Worm (Caenorhabditis elegans): ENCODE results near the gene Y62E10A.6.

Y62E10A.6 gene

DNA sequence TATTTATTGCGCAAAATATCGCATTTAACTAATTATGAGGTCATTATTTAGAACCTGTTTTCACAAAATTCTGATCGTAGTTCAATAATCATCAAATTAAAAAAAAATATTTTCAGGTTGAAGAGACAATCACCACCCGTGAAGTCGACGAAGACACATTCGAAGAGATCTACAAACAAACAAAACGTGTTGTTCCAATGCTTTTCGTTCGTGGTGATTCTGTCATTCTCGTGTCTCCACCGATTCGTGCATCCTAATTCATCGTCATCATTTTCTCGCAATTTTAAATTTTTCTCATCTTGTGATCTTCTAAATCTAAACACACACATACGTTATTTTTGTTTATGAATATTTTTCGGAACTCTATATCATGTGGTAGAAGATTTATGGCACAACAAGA is 17.0 kb downstream of the Y62E10A.6 start:
- TF ChIP-seq cog-1 (tag; optimal IDR thresholded peaks at IDR 0.05) (no peak), ztf-23 (GFP tag; IDR thresholded peaks at IDR 0.05) (no peak), ztf-29 (GFP tag; IDR thresholded peaks at IDR 0.05) (no peak), ref-1 (GFP tag; conservative IDR thresholded peaks at IDR 0.05) (no peak), T22C8.4 (GFP tag; IDR thresholded peaks at IDR 0.05) (no peak), flt-1 (GFP tag; IDR thresholded peaks at IDR 0.05) (no peak), med-1 (GFP tag; optimal IDR thresholded peaks at IDR 0.05; ENCODE audit: insufficient read depth) (no peak), klf-2 (GFP tag; conservative IDR thresholded peaks at IDR 0.05) (no peak), tab-1 (GFP tag; IDR thresholded peaks at IDR 0.05) (no peak)

- TF ChIP-seq ztf-29 (GFP tag; IDR thresholded peaks at IDR 0.05) (no peak), ref-1 (GFP tag; conservative IDR thresholded peaks at IDR 0.05) (no peak), flt-1 (GFP tag; IDR thresholded peaks at IDR 0.05) (no peak), tab-1 (GFP tag; IDR thresholded peaks at IDR 0.05) (no peak), med-1 (GFP tag; optimal IDR thresholded peaks at IDR 0.05; ENCODE audit: insufficient read depth) (no peak)
These were observed 17.4 kb downstream of the Y62E10A.6 start for ce11 chrIV:13389237-13389636.

DNA sequence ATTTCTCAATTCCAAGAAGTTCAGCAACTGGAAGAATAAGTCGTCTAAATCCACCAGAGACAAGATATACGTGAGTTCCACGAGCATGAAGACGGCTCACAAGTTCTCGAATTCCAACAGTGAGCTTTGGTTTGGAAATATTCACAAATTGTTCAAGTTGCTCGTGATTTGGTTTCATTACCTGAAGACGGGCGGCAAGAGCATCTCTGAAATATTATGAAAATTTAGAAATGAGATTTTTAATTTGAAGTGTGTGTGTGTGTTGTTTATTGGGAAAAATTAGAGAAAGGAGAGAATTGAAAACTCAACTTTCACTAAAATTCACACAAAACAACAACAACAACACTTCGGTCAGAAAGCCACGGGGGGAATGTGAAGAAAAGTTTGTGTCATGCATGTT is 19.0 kb downstream of the Y62E10A.6 start:
- no peak for TF ChIP-seq ztf-23 (GFP tag; IDR thresholded peaks at IDR 0.05)
- TF ChIP-seq flt-1 (GFP tag; IDR thresholded peaks at IDR 0.05) = no peak
- no peak for TF ChIP-seq cog-1 (tag; optimal IDR thresholded peaks at IDR 0.05)
- TF ChIP-seq klf-2 (GFP tag; conservative IDR thresholded peaks at IDR 0.05) = no peak
- TF ChIP-seq ref-1 (GFP tag; conservative IDR thresholded peaks at IDR 0.05) = no peak
- TF ChIP-seq med-1 (GFP tag; optimal IDR thresholded peaks at IDR 0.05; ENCODE audit: insufficient read depth) = no peak
- no peak for TF ChIP-seq tab-1 (GFP tag; IDR thresholded peaks at IDR 0.05)
- TF ChIP-seq ztf-29 (GFP tag; IDR thresholded peaks at IDR 0.05) = no peak
- TF ChIP-seq T22C8.4 (GFP tag; IDR thresholded peaks at IDR 0.05) = no peak

DNA sequence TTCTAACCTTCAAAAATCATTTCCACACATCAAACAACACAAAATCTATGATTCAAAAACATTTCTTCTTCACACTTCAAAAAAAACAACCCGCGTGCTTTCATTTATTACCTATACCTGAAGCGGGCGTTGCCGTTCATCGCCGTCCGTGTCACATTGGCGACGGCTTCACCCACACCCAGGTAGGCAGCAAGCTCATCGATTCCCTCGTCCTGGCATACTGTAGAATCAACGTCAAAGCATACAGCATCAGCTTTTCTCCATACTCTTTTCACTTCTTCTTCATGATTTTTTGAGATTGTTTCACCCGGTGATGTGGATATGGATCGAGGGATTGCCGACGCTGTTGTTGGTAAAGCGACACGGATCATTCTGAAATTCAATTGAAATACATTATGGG is 20.4 kb downstream of the Y62E10A.6 start:
- no peak for TF ChIP-seq ztf-29 (GFP tag; IDR thresholded peaks at IDR 0.05)
- TF ChIP-seq flt-1 (GFP tag; IDR thresholded peaks at IDR 0.05) = no peak
- TF ChIP-seq tab-1 (GFP tag; IDR thresholded peaks at IDR 0.05) = no peak
- TF ChIP-seq T22C8.4 (GFP tag; IDR thresholded peaks at IDR 0.05) = no peak
- no peak for TF ChIP-seq ref-1 (GFP tag; conservative IDR thresholded peaks at IDR 0.05)
- TF ChIP-seq ztf-23 (GFP tag; IDR thresholded peaks at IDR 0.05) = no peak
- no peak for TF ChIP-seq klf-2 (GFP tag; conservative IDR thresholded peaks at IDR 0.05)
- TF ChIP-seq cog-1 (tag; optimal IDR thresholded peaks at IDR 0.05) = no peak
- no peak for TF ChIP-seq med-1 (GFP tag; optimal IDR thresholded peaks at IDR 0.05; ENCODE audit: insufficient read depth)

DNA sequence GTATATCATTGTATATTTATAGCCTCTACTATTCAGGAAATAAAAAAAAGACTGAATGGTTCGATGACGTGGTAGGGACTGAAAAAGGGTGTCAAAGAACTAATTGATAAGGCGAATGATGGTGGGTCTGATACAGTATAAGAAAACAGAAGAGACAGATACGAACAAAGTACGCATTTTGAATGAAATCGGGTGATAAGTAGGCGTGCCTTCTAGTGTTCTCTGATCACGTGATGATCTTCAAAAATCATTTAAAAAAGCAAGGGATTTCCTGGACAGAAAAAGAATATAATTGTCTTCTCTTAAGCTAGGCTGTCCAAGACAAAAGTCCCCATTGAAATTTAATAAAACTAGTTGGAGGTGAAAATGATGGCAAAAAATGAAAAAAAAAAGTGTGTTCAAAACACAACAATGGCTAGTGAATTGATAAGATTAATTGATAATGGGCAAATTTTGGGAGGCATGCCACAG is 21.5 kb downstream of the Y62E10A.6 start:
- TF ChIP-seq tab-1 (GFP tag; IDR thresholded peaks at IDR 0.05) (no peak), ztf-29 (GFP tag; IDR thresholded peaks at IDR 0.05) (no peak), med-1 (GFP tag; optimal IDR thresholded peaks at IDR 0.05; ENCODE audit: insufficient read depth) (no peak), cog-1 (tag; optimal IDR thresholded peaks at IDR 0.05) (no peak), flt-1 (GFP tag; IDR thresholded peaks at IDR 0.05) (no peak), ztf-23 (GFP tag; IDR thresholded peaks at IDR 0.05) (no peak), klf-2 (GFP tag; conservative IDR thresholded peaks at IDR 0.05) (no peak), ref-1 (GFP tag; conservative IDR thresholded peaks at IDR 0.05) (no peak), T22C8.4 (GFP tag; IDR thresholded peaks at IDR 0.05) (no peak)

ce11 chrIV:13394686-13395085 is 22.9 kb downstream of the Y62E10A.6 start:
- TF ChIP-seq klf-2 (GFP tag; conservative IDR thresholded peaks at IDR 0.05) (no peak), med-1 (GFP tag; optimal IDR thresholded peaks at IDR 0.05; ENCODE audit: insufficient read depth) (no peak), ref-1 (GFP tag; conservative IDR thresholded peaks at IDR 0.05) (no peak), ztf-23 (GFP tag; IDR thresholded peaks at IDR 0.05) (no peak), cog-1 (tag; optimal IDR thresholded peaks at IDR 0.05) (no peak), T22C8.4 (GFP tag; IDR thresholded peaks at IDR 0.05) (no peak), ztf-29 (GFP tag; IDR thresholded peaks at IDR 0.05) (no peak), tab-1 (GFP tag; IDR thresholded peaks at IDR 0.05) (no peak), flt-1 (GFP tag; IDR thresholded peaks at IDR 0.05) (no peak)

ce11 chrIV:13395255-13395654 is 23.5 kb downstream of the Y62E10A.6 start:
- TF ChIP-seq ztf-23 (GFP tag; IDR thresholded peaks at IDR 0.05) (0 out of 2 replicates have a peak, but pooled peaks have one; percentile 49), ztf-29 (GFP tag; IDR thresholded peaks at IDR 0.05) (no peak), ref-1 (GFP tag; conservative IDR thresholded peaks at IDR 0.05) (no peak), T22C8.4 (GFP tag; IDR thresholded peaks at IDR 0.05) (no peak)

DNA sequence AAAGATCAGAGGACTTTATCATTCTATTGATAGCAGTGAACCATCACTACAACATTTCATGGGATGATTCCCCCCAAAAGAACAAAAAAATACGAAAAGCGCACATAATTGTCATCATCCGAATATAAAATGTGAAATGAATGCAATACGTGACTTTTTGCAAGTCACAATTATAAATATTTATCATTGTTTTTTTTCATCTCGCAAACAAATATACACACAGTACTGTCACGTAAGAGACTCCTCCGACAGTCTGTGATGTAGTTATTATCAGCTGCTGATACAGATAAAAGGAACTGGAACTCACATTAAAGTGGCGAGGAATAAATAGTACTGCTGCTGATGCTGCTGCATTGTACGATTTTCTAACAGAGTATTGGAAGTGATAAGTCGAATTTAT is 24.6 kb downstream of the Y62E10A.6 start:
- TF ChIP-seq T22C8.4 (GFP tag; IDR thresholded peaks at IDR 0.05) (no peak), flt-1 (GFP tag; IDR thresholded peaks at IDR 0.05) (no peak), med-1 (GFP tag; optimal IDR thresholded peaks at IDR 0.05; ENCODE audit: insufficient read depth) (no peak), tab-1 (GFP tag; IDR thresholded peaks at IDR 0.05) (no peak), cog-1 (tag; optimal IDR thresholded peaks at IDR 0.05) (no peak), ref-1 (GFP tag; conservative IDR thresholded peaks at IDR 0.05) (no peak), ztf-29 (GFP tag; IDR thresholded peaks at IDR 0.05) (no peak), ztf-23 (GFP tag; IDR thresholded peaks at IDR 0.05) (no peak), klf-2 (GFP tag; conservative IDR thresholded peaks at IDR 0.05) (no peak)

DNA sequence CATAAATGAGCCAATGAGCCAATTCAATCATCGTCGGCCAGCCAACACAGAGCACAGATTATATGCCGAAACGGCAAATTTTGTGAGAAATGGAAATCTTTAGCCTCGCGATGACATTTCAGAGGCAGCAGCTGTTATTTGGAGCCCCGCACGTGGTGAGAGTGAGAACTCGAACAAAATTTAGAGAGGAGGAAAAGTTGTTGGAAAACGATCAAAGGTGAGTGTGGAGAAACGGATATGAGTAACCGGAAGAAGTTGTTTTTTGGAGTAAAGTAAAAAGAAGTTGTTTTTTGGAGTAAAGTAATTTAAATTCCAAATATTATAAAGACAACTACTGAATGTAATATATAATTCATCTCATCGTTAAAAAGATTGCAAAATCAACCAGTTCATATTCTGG is 26.9 kb downstream of the Y62E10A.6 start, which contains the start of gene Y62E10A.13:
Gene Y62E10A.13 (minus strand): TSS at position 326 of the 400 bp plus-strand sequence.
- TF ChIP-seq cog-1 (tag; optimal IDR thresholded peaks at IDR 0.05) (no peak), klf-2 (GFP tag; conservative IDR thresholded peaks at IDR 0.05) (no peak), ztf-23 (GFP tag; IDR thresholded peaks at IDR 0.05) (no peak), T22C8.4 (GFP tag; IDR thresholded peaks at IDR 0.05) (no peak), med-1 (GFP tag; optimal IDR thresholded peaks at IDR 0.05; ENCODE audit: insufficient read depth) (no peak), tab-1 (GFP tag; IDR thresholded peaks at IDR 0.05) (no peak), ztf-29 (GFP tag; IDR thresholded peaks at IDR 0.05) (no peak), flt-1 (GFP tag; IDR thresholded peaks at IDR 0.05) (no peak), ref-1 (GFP tag; conservative IDR thresholded peaks at IDR 0.05) (no peak)

Data from whole organism, midembryonic.